Worm (Caenorhabditis elegans) whole organism, mixed stage, embryonic: ENCODE data around the gene T21H3.1.

ENCODE experiments used
- ces-1 ChIP-seq: fragments of 150-350 bp; optimal IDR thresholded peaks from 2 replicates; lab custom pipeline; 2014; ENCODE audit warnings: missing biosample characterization, missing genetic modification reagents, missing genetic modification characterization
- elt-1 ChIP-seq: sonication (generic microtip); optimal IDR thresholded peaks from 2 replicates; lab custom pipeline; 2017; ENCODE audit warnings: missing genetic modification characterization, mild to moderate bottlenecking, missing compliant biosample characterization, antibody characterized with exemption, moderate library complexity, borderline replicate concordance; ENCODE audit not compliant: insufficient read depth
- mab-5 ChIP-seq: fragments of 150-350 bp; optimal IDR thresholded peaks from 2 replicates; lab custom pipeline; 2014; ENCODE audit warnings: missing biosample characterization, missing genetic modification characterization
- nhr-2 ChIP-seq: fragments of 150-350 bp; optimal IDR thresholded peaks from 2 replicates; lab custom pipeline; 2014; ENCODE audit warnings: missing biosample characterization, missing genetic modification characterization
- unc-62 ChIP-seq: fragments of 150-350 bp; optimal IDR thresholded peaks from 2 replicates; lab custom pipeline; 2014; ENCODE audit warnings: missing biosample characterization, missing genetic modification reagents, missing genetic modification characterization
- zip-8 ChIP-seq: fragments of 150-350 bp; optimal IDR thresholded peaks from 2 replicates; lab custom pipeline; 2014; ENCODE audit warnings: missing biosample characterization, missing genetic modification characterization
- ztf-11 ChIP-seq: fragments of 150-350 bp; optimal IDR thresholded peaks from 2 replicates; lab custom pipeline; 2014; ENCODE audit warnings: missing biosample characterization, missing genetic modification characterization

Gene T21H3.1

ce11 chrV:1227756-1228665 is 51.5 kb downstream of the T21H3.1 start:
- TF ChIP-seq elt-1 (no peak), unc-62 (GFP tag; lab: Kevin White, UChicago) (peak; percentile 81), mab-5 (no peak), ztf-11 (no peak), zip-8 (tag; lab: Kevin White, UChicago) (peak; percentile 57), nhr-2 (peak; percentile 18), ces-1 (GFP tag; lab: Kevin White, UChicago) (peak; percentile 88)
